Worm (Caenorhabditis elegans): Measurements from ENCODE around the gene F58E2.2.

F58E2.2 gene

DNA sequence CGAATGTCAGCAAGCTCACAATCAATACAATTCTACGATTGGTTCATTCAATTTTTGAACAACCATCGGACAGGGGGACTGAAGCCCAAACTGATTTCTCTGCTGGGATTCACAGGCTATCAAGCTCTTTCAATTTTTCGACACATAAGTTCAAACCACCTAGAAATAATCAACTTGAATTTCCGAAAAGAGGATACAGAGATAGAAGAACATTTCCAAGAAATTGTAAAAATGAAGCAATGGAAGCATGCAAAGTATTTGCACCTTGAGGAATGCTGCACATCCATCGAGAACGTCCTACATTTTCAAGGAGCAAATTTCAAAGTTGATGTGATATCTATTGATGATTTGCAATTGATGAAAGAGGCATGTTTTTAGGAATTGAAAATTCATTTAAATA is 2.1 kb upstream of the F58E2.2 start:
- TF ChIP-seq mab-9 (GFP tag; IDR thresholded peaks at IDR 0.05) (no peak), swsn-7 (tag; optimal IDR thresholded peaks at IDR 0.05) (no peak), ztf-11 (tag; optimal IDR thresholded peaks at IDR 0.05) (no peak), lin-35 (GFP tag; optimal IDR thresholded peaks at IDR 0.05) (no peak), isw-1 (GFP tag; IDR thresholded peaks at IDR 0.05) (no peak), xbp-1 (tag; optimal IDR thresholded peaks at IDR 0.05) (no peak)

DNA sequence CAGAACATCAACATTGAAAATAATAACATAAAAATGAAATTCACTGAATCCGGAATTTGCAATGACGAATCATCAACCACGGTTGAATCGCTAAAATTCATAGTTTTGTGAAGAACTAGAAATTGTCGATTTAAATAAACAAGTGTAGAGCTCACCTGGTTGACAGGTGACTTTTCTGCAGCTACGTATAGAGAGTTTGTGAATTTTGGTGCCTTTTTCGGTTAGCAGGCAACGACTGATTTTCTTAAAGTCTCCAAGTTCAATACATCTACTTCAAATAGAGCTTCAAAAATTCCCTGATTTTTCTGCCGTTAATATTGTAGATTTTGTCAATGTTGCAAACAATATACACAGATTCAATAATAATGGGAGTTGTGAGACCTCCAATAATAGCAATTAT is 7.3 kb downstream of the F58E2.2 start, which contains the start of gene srz-69:
Gene srz-69, minus strand, starts transcription at position 101 of the 400 bp plus-strand sequence.
- TF ChIP-seq nhr-19 (GFP tag; conservative IDR thresholded peaks at IDR 0.05) (no peak), blmp-1 (tag; optimal IDR thresholded peaks at IDR 0.05) (no peak), C16A3.4 (tag; optimal IDR thresholded peaks at IDR 0.05) (no peak), dpl-1 (GFP tag; optimal IDR thresholded peaks at IDR 0.05) (no peak), aly-2 (tag; optimal IDR thresholded peaks at IDR 0.05) (no peak), tlp-1 (tag; optimal IDR thresholded peaks at IDR 0.05) (no peak), lir-3 (tag; optimal IDR thresholded peaks at IDR 0.05; ENCODE audit: poor library complexity) (no peak), lin-15B (tag; optimal IDR thresholded peaks at IDR 0.05) (no peak), ztf-11 (tag; optimal IDR thresholded peaks at IDR 0.05) (no peak), C04F5.9 (tag; optimal IDR thresholded peaks at IDR 0.05) (no peak), lsy-2 (tag; optimal IDR thresholded peaks at IDR 0.05) (no peak), nhr-76 (tag; optimal IDR thresholded peaks at IDR 0.05) (no peak), C34B4.2 (tag; optimal IDR thresholded peaks at IDR 0.05) (no peak)

DNA sequence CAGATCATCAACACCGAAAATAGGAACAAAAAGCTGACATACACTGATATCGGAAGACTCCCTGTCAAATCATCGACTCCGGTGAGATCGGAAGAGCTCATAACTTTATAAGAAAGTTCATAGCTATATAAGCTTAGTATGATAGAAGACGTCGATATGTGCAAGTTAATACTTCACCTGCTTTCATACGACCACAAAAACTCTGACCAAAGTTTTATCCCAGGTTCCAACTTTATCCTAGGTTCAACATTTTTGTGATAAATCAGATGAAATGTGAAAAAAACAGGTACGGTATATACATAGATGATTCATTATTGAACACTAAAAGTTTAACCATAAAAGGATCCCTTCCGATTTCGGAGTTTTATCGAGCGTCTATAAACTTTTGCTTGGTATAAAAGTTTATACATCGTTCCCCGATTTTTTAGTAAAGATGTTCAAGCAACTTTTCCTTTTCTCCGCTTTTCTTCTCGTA is 9.1 kb downstream of the F58E2.2 start, which contains the start of the genes srz-70 and C09G12.5:
Gene srz-70, minus strand, starts transcription at position 101 of the 475 bp plus-strand sequence.
Gene C09G12.5, plus strand, starts transcription at position 425 of the 475 bp plus-strand sequence.
- TF ChIP-seq nhr-71 (tag; optimal IDR thresholded peaks at IDR 0.05) (no peak), unc-30 (tag; optimal IDR thresholded peaks at IDR 0.05) (no peak), nhr-237 (tag; optimal IDR thresholded peaks at IDR 0.05) (no peak), ceh-8 (GFP tag; optimal IDR thresholded peaks at IDR 0.05) (no peak), zip-4 (GFP tag; optimal IDR thresholded peaks at IDR 0.05) (no peak)

DNA sequence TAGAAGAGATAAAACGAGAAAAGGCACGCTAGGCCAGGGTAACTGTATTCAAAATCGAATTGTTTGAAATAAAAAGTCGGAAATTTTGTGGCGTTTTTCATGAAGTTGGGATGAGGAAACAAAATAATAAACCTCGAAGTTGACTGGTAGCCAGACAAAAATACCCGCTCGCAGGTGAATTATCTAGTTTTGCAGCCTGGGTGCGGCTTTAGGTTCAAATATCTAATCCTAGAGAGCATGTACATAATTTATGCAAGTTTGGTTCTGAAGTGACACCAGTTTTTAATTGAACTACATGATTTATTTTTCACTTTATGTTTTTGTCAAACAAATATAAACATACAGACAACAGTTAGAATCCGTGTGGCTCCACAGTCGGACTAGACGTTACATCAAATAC is 11.9 kb downstream of the F58E2.2 start, which contains the start of gene srz-37:
Gene srz-37, minus strand, starts transcription at position 101 of the 400 bp plus-strand sequence.
- TF ChIP-seq lir-3 (tag; optimal IDR thresholded peaks at IDR 0.05; ENCODE audit: poor library complexity) (no peak), ceh-90 (tag; optimal IDR thresholded peaks at IDR 0.05) (no peak), lin-35 (GFP tag; optimal IDR thresholded peaks at IDR 0.05) (no peak), pag-3 (tag; optimal IDR thresholded peaks at IDR 0.05; ENCODE audit: borderline replicate concordance, insufficient read depth) (no peak), zag-1 (tag; optimal IDR thresholded peaks at IDR 0.05) (no peak)

DNA sequence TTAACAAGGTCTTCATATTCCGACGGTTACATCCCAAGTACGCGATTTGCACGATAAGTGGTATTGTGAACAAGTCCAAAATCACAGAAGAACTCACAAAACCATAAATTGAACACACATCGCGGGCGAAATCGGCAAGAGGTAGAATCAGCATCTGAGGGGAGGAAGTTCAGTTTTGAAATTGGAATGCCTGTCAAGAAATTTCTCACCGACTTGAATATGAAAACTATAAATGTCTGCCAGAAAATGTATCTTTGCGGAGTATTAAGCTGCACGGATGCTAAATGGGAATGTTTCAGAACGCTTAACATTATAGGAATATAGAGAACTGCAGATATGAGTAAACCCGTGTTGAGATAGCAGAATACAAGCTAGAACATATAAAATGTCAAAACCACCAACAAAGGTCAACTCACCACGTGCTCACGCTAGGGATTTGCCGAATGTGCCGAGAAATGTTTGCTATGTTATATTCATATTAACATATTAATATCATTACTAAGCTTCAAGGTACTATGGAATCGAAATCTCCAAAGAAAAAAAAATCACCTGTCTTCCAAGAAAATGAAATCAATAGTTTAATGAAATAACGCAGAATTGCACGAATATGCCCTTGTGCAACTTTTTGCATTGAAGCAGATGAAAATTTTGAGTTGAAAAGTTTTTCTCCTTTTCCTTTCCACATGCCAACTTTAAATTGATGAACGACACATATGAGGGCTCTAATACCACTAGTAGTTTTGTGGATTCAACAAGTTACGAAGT is 12.5 kb downstream of the F58E2.2 start, which contains the start of gene srz-82:
Gene srz-82, plus strand, starts transcription at position 701 of the 765 bp plus-strand sequence.
- no peak for TF ChIP-seq nhr-71 (tag; optimal IDR thresholded peaks at IDR 0.05)
- TF ChIP-seq lin-39 (tag; optimal IDR thresholded peaks at IDR 0.05): no peak
- no peak for TF ChIP-seq tlp-1 (tag; optimal IDR thresholded peaks at IDR 0.05)
- no peak for TF ChIP-seq pax-3 (tag; optimal IDR thresholded peaks at IDR 0.05)
- TF ChIP-seq fkh-8 (tag; optimal IDR thresholded peaks at IDR 0.05): peak; percentile 32
- TF ChIP-seq efl-3 (GFP tag; optimal IDR thresholded peaks at IDR 0.05): no peak
- no peak for TF ChIP-seq efl-1 (optimal IDR thresholded peaks at IDR 0.05)
- peak in 1 of 2 experiments; percentile 15 for TF ChIP-seq efl-1 (GFP tag; optimal IDR thresholded peaks at IDR 0.05 in 1 of 2)
- no peak for TF ChIP-seq pqm-1 (tag; optimal IDR thresholded peaks at IDR 0.05)
- TF ChIP-seq lin-14 (GFP tag; optimal IDR thresholded peaks at IDR 0.05): no peak
- peak; percentile 99 for TF ChIP-seq hlh-4 (tag; optimal IDR thresholded peaks at IDR 0.05)
